Worm (Caenorhabditis elegans) whole organism, L2 larva: ENCODE data around the gene srb-19.
"Not testable (repeated sequence)": the region's sequence is repeated elsewhere in the genome, so short reads cannot be mapped to it uniquely, and the experiment has no call there.

ENCODE experiments used
- C34F6.9 ChIP-seq: fragments of 150-350 bp; optimal IDR thresholded peaks from 2 replicates; lab custom pipeline; 2014; ENCODE audit warnings: missing biosample characterization, missing genetic modification characterization
- F13H6.1 ChIP-seq: sonication (generic microtip); optimal IDR thresholded peaks from 2 replicates; lab custom pipeline; 2016; ENCODE audit warnings: missing genetic modification characterization, missing compliant biosample characterization
- ZK546.5 ChIP-seq: sonication (generic microtip); optimal IDR thresholded peaks from 2 replicates; lab custom pipeline; 2017; ENCODE audit warnings: missing biosample characterization, missing genetic modification characterization
- aly-2 ChIP-seq: fragments of 150-350 bp; optimal IDR thresholded peaks from 2 replicates; lab custom pipeline; 2014; ENCODE audit warnings: missing biosample characterization, missing genetic modification characterization
- ama-1 ChIP-seq: fragments of 150-350 bp; optimal IDR thresholded peaks from 2 replicates; lab custom pipeline; 2018; ENCODE audit warnings: inconsistent platforms
- ceh-16 ChIP-seq: fragments of 150-350 bp; optimal IDR thresholded peaks from 2 replicates; lab custom pipeline; 2014; ENCODE audit warnings: missing biosample characterization, missing genetic modification characterization
- crh-2 ChIP-seq: sonication (generic microtip); optimal IDR thresholded peaks from 2 replicates; lab custom pipeline; 2017; ENCODE audit warnings: missing biosample characterization, missing genetic modification characterization
- dmd-4 ChIP-seq: sonication (generic microtip); optimal IDR thresholded peaks from 2 replicates; lab custom pipeline; 2017; ENCODE audit warnings: missing biosample characterization, missing genetic modification characterization
- egl-27 ChIP-seq: sonication (generic microtip); optimal IDR thresholded peaks from 3 replicates; lab custom pipeline; 2017; ENCODE audit warnings: missing biosample characterization, missing genetic modification reagents, missing genetic modification characterization
- elt-1 ChIP-seq: fragments of 150-350 bp; optimal IDR thresholded peaks from 2 replicates; lab custom pipeline; 2014; ENCODE audit warnings: missing biosample characterization, missing genetic modification characterization
- elt-3 ChIP-seq: sonication (generic microtip); optimal IDR thresholded peaks from 2 replicates; lab custom pipeline; 2017; ENCODE audit warnings: missing biosample characterization, missing genetic modification characterization
- fos-1 ChIP-seq: fragments of 150-350 bp; optimal IDR thresholded peaks from 2 replicates; lab custom pipeline; 2014; ENCODE audit warnings: missing biosample characterization, missing genetic modification characterization
- lin-13 ChIP-seq: fragments of 150-350 bp; optimal IDR thresholded peaks from 2 replicates; lab custom pipeline; 2014; ENCODE audit warnings: missing biosample characterization, missing genetic modification reagents, missing genetic modification characterization
- lsy-2 ChIP-seq, 2 experiments: fragments of 150-350 bp in 1 of 2; sonication (generic microtip) in 1 of 2; optimal IDR thresholded peaks; 2 replicates each; lab custom pipeline; 2014 to 2017; ENCODE audit warnings: missing biosample characterization in 2 of 2, missing genetic modification characterization in 2 of 2
- mab-5 ChIP-seq: fragments of 150-350 bp; optimal IDR thresholded peaks from 2 replicates; lab custom pipeline; 2014; ENCODE audit warnings: missing biosample characterization, missing genetic modification characterization
- mbf-1 ChIP-seq: sonication (generic microtip); optimal IDR thresholded peaks from 2 replicates; lab custom pipeline; 2017; ENCODE audit warnings: missing biosample characterization, missing genetic modification characterization
- mdl-1 ChIP-seq, 2 experiments: fragments of 150-350 bp in 1 of 2; sonication (generic microtip) in 1 of 2; optimal IDR thresholded peaks; 2 replicates each; lab custom pipeline; 2017; ENCODE audit warnings: missing biosample characterization in 2 of 2, missing genetic modification characterization in 2 of 2
- nhr-11 ChIP-seq: fragments of 150-350 bp; optimal IDR thresholded peaks from 2 replicates; lab custom pipeline; 2014; ENCODE audit warnings: missing biosample characterization, missing genetic modification characterization
- nhr-12 ChIP-seq: fragments of 150-350 bp; optimal IDR thresholded peaks from 2 replicates; lab custom pipeline; 2014; ENCODE audit warnings: missing biosample characterization, missing genetic modification characterization
- nhr-129 ChIP-seq: fragments of 150-350 bp; optimal IDR thresholded peaks from 2 replicates; lab custom pipeline; 2014; ENCODE audit warnings: missing biosample characterization, missing genetic modification characterization
- nhr-21 ChIP-seq: fragments of 150-350 bp; optimal IDR thresholded peaks from 2 replicates; lab custom pipeline; 2014; ENCODE audit warnings: missing biosample characterization, missing genetic modification characterization
- nhr-23 ChIP-seq: fragments of 150-350 bp; optimal IDR thresholded peaks from 2 replicates; lab custom pipeline; 2014; ENCODE audit warnings: missing biosample characterization, missing genetic modification reagents, missing genetic modification characterization
- nhr-25 ChIP-seq: fragments of 150-350 bp; sonication (generic microtip); optimal IDR thresholded peaks from 3 replicates; lab custom pipeline; 2014; ENCODE audit warnings: missing biosample characterization, missing genetic modification characterization
- nhr-6 ChIP-seq: fragments of 150-350 bp; optimal IDR thresholded peaks from 2 replicates; lab custom pipeline; 2014; ENCODE audit warnings: missing biosample characterization, missing genetic modification characterization
- peb-1 ChIP-seq: fragments of 150-350 bp; optimal IDR thresholded peaks from 2 replicates; lab custom pipeline; 2014; ENCODE audit warnings: missing biosample characterization, missing genetic modification characterization
- skn-1 ChIP-seq: sonication (generic microtip); optimal IDR thresholded peaks from 2 replicates; lab custom pipeline; 2017; ENCODE audit warnings: missing biosample characterization, missing genetic modification characterization
- sma-9 ChIP-seq, 2 experiments: fragments of 150-350 bp in 1 of 2; sonication (generic microtip) in 1 of 2; optimal IDR thresholded peaks; 2 replicates each; lab custom pipeline; 2014 to 2016; ENCODE audit warnings: missing genetic modification characterization in 2 of 2, mild to moderate bottlenecking in 1 of 2, missing biosample characterization in 1 of 2, missing compliant biosample characterization in 1 of 2, missing genetic modification reagents in 1 of 2, moderate library complexity in 1 of 2
- unc-62 ChIP-seq: fragments of 150-350 bp; optimal IDR thresholded peaks from 2 replicates; lab custom pipeline; 2014; ENCODE audit warnings: missing biosample characterization, missing genetic modification reagents, missing genetic modification characterization
- zag-1 ChIP-seq: fragments of 150-350 bp; optimal IDR thresholded peaks from 2 replicates; lab custom pipeline; 2014; ENCODE audit warnings: missing biosample characterization, missing genetic modification characterization
- ztf-1 ChIP-seq: fragments of 200-800 bp; sonication (Bioruptor generic); conservative IDR thresholded peaks from 2 replicates; pipeline ENCODE4 v1.3.6; 2022; ENCODE audit warnings: missing genetic modification characterization, missing compliant biosample characterization
- ztf-11 ChIP-seq: sonication (generic microtip); optimal IDR thresholded peaks from 2 replicates; lab custom pipeline; 2017; ENCODE audit warnings: missing biosample characterization, missing genetic modification characterization
- ztf-4 ChIP-seq: fragments of 150-350 bp; optimal IDR thresholded peaks from 2 replicates; lab custom pipeline; 2014; ENCODE audit warnings: missing biosample characterization, missing genetic modification characterization

srb-19 gene

DNA sequence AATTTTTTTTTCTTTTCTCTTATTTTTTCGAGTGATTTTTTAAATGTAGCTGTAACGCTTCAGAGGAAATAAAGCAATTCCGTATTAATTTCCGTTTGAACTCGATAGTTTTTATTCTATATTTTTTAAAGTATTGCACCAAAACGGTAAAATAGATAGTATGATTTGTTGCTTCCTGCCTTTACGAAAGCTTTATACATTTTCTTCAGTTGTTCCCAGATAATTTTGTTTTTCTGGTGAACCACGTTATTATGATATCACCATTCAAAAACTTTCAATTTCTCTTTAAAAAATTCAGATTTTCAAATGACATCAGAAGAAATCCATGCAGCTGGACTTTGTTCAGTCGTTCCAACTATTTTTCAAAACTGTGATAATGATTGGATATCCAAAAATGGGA is 5.0 kb downstream of the srb-19 start, which contains the start of gene srb-18:
srb-18 (plus strand) TSS at position 301 of the 400 bp plus-strand sequence.
- TF ChIP-seq elt-3 (tag; lab: Kevin White, UChicago): no peak
- no peak for TF ChIP-seq fos-1 (tag; lab: Kevin White, UChicago)
- no peak for TF ChIP-seq nhr-21 (tag; lab: Kevin White, UChicago)
- TF ChIP-seq mab-5: no peak
- no peak for TF ChIP-seq elt-1
- no peak for TF ChIP-seq ceh-16 (tag; lab: Kevin White, UChicago)
- no peak for TF ChIP-seq nhr-11 (tag; lab: Kevin White, UChicago)
- TF ChIP-seq skn-1 (tag; lab: Kevin White, UChicago): no peak
- TF ChIP-seq sma-9 (GFP tag; optimal IDR thresholded peaks at IDR 0.05; lab: Kevin White, UChicago): no peak
- TF ChIP-seq sma-9 (tag; optimal IDR thresholded peaks at IDR 0.05; lab: Kevin White, UChicago): no peak
- no peak for TF ChIP-seq aly-2
- TF ChIP-seq lsy-2 (tag; optimal IDR thresholded peaks at IDR 0.05; lab: Kevin White, UChicago): no peak
- no peak for TF ChIP-seq F13H6.1
- TF ChIP-seq C34F6.9 (tag; lab: Kevin White, UChicago): no peak
- TF ChIP-seq ztf-1 (GFP tag; lab: Robert Waterston, UW): no peak
- no peak for TF ChIP-seq mbf-1
- TF ChIP-seq zag-1: no peak

DNA sequence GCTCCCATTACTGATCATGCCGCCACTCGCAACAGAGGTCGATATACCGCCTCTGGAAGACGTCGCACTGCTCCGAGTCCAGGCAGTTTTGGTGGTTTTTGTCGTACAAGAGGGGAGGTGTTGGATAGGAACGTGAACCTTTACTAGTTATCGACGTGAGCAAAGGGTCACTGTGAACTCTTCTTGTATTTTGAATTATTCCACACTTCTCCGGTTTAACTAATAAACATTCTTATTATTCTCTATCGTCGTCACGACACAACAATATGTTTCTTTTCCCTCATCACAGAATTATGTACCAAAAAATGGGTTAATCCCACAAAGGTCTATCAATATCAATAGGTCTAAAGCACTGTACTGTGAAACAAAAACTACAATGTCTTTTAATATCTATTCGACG is 8.5 kb downstream of the srb-19 start, which contains the start of gene nhr-171:
nhr-171 (plus strand) TSS at position 301 of the 400 bp plus-strand sequence.
- TF ChIP-seq ZK546.5 (tag; lab: Kevin White, UChicago); dmd-4 (tag; lab: Kevin White, UChicago); nhr-12: not testable (repeated sequence)

DNA sequence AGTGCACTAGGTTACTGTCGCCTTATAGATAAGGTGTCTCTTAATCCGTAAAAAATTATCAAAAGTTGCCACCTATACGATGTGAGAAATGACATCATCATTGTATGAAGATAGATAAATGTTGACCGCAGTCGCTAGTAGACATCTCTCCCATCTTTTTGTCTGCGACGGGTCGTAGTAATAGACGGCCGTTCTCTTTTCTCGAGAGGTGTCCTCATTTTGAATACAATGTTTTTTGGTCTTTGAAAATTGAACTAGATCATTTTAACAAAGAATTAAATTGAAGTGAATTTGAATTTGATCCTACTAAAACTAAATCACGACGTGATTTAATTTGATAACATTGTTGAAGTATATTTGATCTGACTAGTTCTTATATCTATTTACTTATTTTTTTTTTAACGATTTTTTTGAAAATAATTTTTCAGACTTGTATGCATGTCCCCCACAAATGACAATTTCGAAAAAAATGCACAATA is 11.4 kb downstream of the srb-19 start, which contains the start of the genes str-31 and nhr-172:
str-31 (minus strand) TSS at position 101 of the 479 bp plus-strand sequence.
nhr-172 (plus strand) TSS at position 429 of the 479 bp plus-strand sequence.
- TF ChIP-seq aly-2 (no peak), sma-9 (GFP tag; optimal IDR thresholded peaks at IDR 0.05; lab: Kevin White, UChicago) (peak; percentile 1), sma-9 (tag; optimal IDR thresholded peaks at IDR 0.05; lab: Kevin White, UChicago) (no peak)
- TF ChIP-seq, all 48 proteins: peak for 1

DNA sequence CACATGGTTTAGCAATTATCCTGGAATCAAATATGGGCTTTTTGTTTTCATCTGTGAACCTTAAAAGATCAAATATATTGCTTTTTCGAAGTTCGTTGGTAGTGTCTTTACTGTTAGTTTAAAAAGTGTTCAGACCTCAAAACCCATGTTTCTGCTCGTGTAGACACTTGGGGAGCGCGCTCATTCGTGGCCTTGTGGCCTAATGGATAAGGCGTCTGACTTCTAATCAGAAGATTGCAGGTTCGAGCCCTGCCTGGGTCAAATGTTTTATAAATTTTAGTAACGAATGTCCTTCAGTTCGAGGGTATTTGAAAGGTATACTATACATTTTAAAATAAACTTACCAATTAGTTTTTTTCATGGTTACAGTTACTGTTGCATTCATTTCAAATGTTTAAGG is 13.8 kb downstream of the srb-19 start:
- TF ChIP-seq ztf-4: no peak
- peak; percentile 34 for TF ChIP-seq sma-9 (GFP tag; optimal IDR thresholded peaks at IDR 0.05; lab: Kevin White, UChicago)
- TF ChIP-seq sma-9 (tag; optimal IDR thresholded peaks at IDR 0.05; lab: Kevin White, UChicago): no peak
- TF ChIP-seq elt-3 (tag; lab: Kevin White, UChicago): no peak
- TF ChIP-seq nhr-21 (tag; lab: Kevin White, UChicago): peak; percentile 10
- no peak for TF ChIP-seq skn-1 (tag; lab: Kevin White, UChicago)
- TF ChIP-seq mab-5: no peak
- no peak for TF ChIP-seq nhr-23

DNA sequence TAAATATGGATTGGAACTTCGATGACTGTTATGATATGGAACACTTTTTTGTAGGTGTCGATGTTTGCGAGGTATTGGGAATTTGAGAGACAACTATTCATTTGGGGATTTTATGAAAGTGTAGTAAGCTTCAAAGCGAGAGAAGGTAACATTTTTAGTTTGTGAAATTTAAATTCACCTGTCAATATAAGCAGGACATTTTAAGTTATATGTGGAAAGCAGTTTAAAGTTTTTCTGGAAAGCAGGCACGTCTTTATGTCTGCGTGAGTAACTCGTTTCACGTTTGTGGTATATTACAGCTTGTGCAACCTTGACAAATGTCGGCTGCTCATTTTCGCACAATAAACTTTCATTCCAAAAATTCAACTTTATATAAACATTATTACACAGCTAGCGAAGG is 15.7 kb downstream of the srb-19 start, which contains the start of gene srh-229:
srh-229 (minus strand) TSS at position 101 of the 400 bp plus-strand sequence.
- no peak for TF ChIP-seq nhr-6 (tag; lab: Kevin White, UChicago)
- TF ChIP-seq mab-5: no peak
- TF ChIP-seq peb-1 (tag; lab: Kevin White, UChicago): no peak
- no peak for TF ChIP-seq skn-1 (tag; lab: Kevin White, UChicago)
- TF ChIP-seq fos-1 (tag; lab: Kevin White, UChicago): no peak
- no peak for TF ChIP-seq unc-62 (GFP tag; lab: Kevin White, UChicago)
- TF ChIP-seq nhr-129 (tag; lab: Kevin White, UChicago): no peak
- TF ChIP-seq mdl-1 (tag; optimal IDR thresholded peaks at IDR 0.05; lab: Kevin White, UChicago): no peak
- no peak for TF ChIP-seq lin-13 (GFP tag; lab: Kevin White, UChicago)

DNA sequence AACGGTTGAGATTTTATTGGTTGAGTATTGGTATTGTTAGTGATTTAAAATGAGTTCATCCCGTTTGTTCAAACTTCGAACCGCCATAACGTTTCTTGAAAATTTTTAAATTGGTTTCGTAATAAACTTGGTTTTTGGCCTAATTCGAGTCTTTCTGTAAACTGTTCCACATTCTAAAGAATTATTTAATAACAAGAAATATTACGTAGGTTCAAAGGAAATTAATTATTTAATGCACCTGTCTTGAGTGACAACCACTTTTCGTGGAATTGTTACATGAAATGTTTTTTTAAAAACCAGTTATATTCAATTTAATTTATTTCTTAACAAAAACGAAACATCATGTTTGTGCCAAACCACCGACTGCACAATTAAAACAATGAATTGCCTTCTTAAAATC is 18.8 kb downstream of the srb-19 start:
- TF ChIP-seq ztf-4 (no peak), mab-5 (no peak), unc-62 (GFP tag; lab: Kevin White, UChicago) (no peak), F13H6.1 (no peak), egl-27 (tag; lab: Kevin White, UChicago) (no peak), nhr-21 (tag; lab: Kevin White, UChicago) (no peak), ztf-1 (GFP tag; lab: Robert Waterston, UW) (no peak), elt-3 (tag; lab: Kevin White, UChicago) (no peak), lsy-2 (tag; optimal IDR thresholded peaks at IDR 0.05; lab: Kevin White, UChicago) (no peak), nhr-23 (no peak), nhr-25 (tag; lab: Kevin White, UChicago) (no peak), nhr-129 (tag; lab: Kevin White, UChicago) (no peak), nhr-6 (tag; lab: Kevin White, UChicago) (no peak), elt-1 (no peak), nhr-12 (no peak), crh-2 (tag; lab: Kevin White, UChicago) (no peak), ztf-11 (tag; lab: Kevin White, UChicago) (no peak), ama-1 (lab: Kevin White, UChicago) (no peak), peb-1 (tag; lab: Kevin White, UChicago) (no peak)
